Worm (Caenorhabditis elegans): ENCODE data around the gene clec-212.

clec-212 gene

ce11 chrV:7570290-7570689 is at the start of gene clec-212:
Gene clec-212, minus strand, starts transcription at chrV:7570390.
- TF ChIP-seq ztf-4 (tag; optimal IDR thresholded peaks at IDR 0.05) (no peak), irx-1 (tag; optimal IDR thresholded peaks at IDR 0.05) (no peak), lin-13 (GFP tag; optimal IDR thresholded peaks at IDR 0.05) (no peak), hpl-2 (GFP tag; optimal IDR thresholded peaks at IDR 0.05) (no peak), fkh-4 (tag; optimal IDR thresholded peaks at IDR 0.05; ENCODE audit: borderline replicate concordance) (no peak), ceh-8 (GFP tag; optimal IDR thresholded peaks at IDR 0.05) (no peak), unc-30 (tag; optimal IDR thresholded peaks at IDR 0.05) (no peak), isw-1 (GFP tag; IDR thresholded peaks at IDR 0.05) (no peak), skn-1 (tag; optimal IDR thresholded peaks at IDR 0.05) (no peak), nhr-28 (tag; optimal IDR thresholded peaks at IDR 0.05) (no peak), ets-5 (GFP tag; IDR thresholded peaks at IDR 0.05) (no peak), lin-39 (tag; optimal IDR thresholded peaks at IDR 0.05) (no peak), nhr-71 (tag; optimal IDR thresholded peaks at IDR 0.05) (no peak), lin-35 (GFP tag; optimal IDR thresholded peaks at IDR 0.05) (no peak), nhr-237 (tag; optimal IDR thresholded peaks at IDR 0.05) (no peak)

ce11 chrV:7618114-7618513 is 47.9 kb upstream of the clec-212 start, which contains the start of gene C50E3.15:
Gene C50E3.15, plus strand, starts transcription at chrV:7618414.
- TF ChIP-seq sptf-1 (tag; optimal IDR thresholded peaks at IDR 0.05) (no peak), nhr-12 (tag; optimal IDR thresholded peaks at IDR 0.05) (no peak), ztf-4 (tag; optimal IDR thresholded peaks at IDR 0.05) (no peak), dpl-1 (GFP tag; optimal IDR thresholded peaks at IDR 0.05) (no peak), mef-2 (tag; optimal IDR thresholded peaks at IDR 0.05) (no peak), lsy-2 (tag; optimal IDR thresholded peaks at IDR 0.05) (no peak), ceh-82 (tag; optimal IDR thresholded peaks at IDR 0.05) (no peak), pqm-1 (tag; optimal IDR thresholded peaks at IDR 0.05) (no peak), lin-35 (GFP tag; optimal IDR thresholded peaks at IDR 0.05) (no peak), ztf-11 (tag; optimal IDR thresholded peaks at IDR 0.05) (no peak)

ce11 chrV:7612044-7612443 is 41.9 kb upstream of the clec-212 start, which contains the start of gene clec-215:
Gene clec-215, plus strand, starts transcription at chrV:7612344.
- TF ChIP-seq lin-35 (GFP tag; optimal IDR thresholded peaks at IDR 0.05) (no peak), skn-1 (tag; optimal IDR thresholded peaks at IDR 0.05) (no peak), nhr-19 (GFP tag; conservative IDR thresholded peaks at IDR 0.05) (no peak), zip-4 (GFP tag; optimal IDR thresholded peaks at IDR 0.05) (no peak), mep-1 (tag; optimal IDR thresholded peaks at IDR 0.05) (no peak), Y116A8C.19 (tag; optimal IDR thresholded peaks at IDR 0.05; ENCODE audit: borderline replicate concordance) (no peak)

- TF ChIP-seq snpc-4 (tag; optimal IDR thresholded peaks at IDR 0.05) (no peak), egl-27 (tag; optimal IDR thresholded peaks at IDR 0.05) (no peak), unc-30 (tag; optimal IDR thresholded peaks at IDR 0.05) (no peak), elt-2 (tag; optimal IDR thresholded peaks at IDR 0.05) (peak; percentile 32), dsc-1 (tag; optimal IDR thresholded peaks at IDR 0.05) (no peak), mef-2 (tag; optimal IDR thresholded peaks at IDR 0.05) (no peak), nhr-47 (tag; optimal IDR thresholded peaks at IDR 0.05) (no peak), pag-3 (tag; optimal IDR thresholded peaks at IDR 0.05; ENCODE audit: borderline replicate concordance, insufficient read depth) (no peak), grh-1 (GFP tag; IDR thresholded peaks at IDR 0.05) (no peak)
These were observed 39.7 kb upstream of the clec-212 start, which contains the start of the genes folt-3 and clec-214 for ce11 chrV:7609698-7610420. Gene folt-3, minus strand, starts transcription at chrV:7609748. Gene clec-214, plus strand, starts transcription at chrV:7610370.
